Fruit fly (Drosophila melanogaster) whole organism, embryonic: Measurements from ENCODE around the gene Prx2.

Experiments used
- Atf6 ChIP-seq: fragments of 200-800 bp; sonication (Bioruptor generic); IDR thresholded peaks from 2 replicates; pipeline ENCODE4 v1.3.6; 2022; ENCODE audit warnings: missing biosample characterization, missing genetic modification characterization
- CG10565 ChIP-seq: fragments of 200-800 bp; sonication (Bioruptor generic); optimal IDR thresholded peaks from 3 replicates; lab custom pipeline; 2016; ENCODE audit warnings: missing biosample characterization, mild to moderate bottlenecking, missing genetic modification characterization
- CG11093 ChIP-seq: fragments of 200-800 bp; sonication (Bioruptor generic); IDR thresholded peaks from 3 replicates; pipeline ENCODE4 v1.3.6; 2022; ENCODE audit warnings: missing biosample characterization, missing genetic modification characterization
- CG11398 ChIP-seq: fragments of 200-800 bp; sonication (Bioruptor generic); optimal IDR thresholded peaks from 2 replicates; lab custom pipeline; 2016; ENCODE audit warnings: missing biosample characterization, missing genetic modification characterization
- CG12104 ChIP-seq: fragments of 200-800 bp; sonication (Bioruptor generic); optimal IDR thresholded peaks from 3 replicates; lab custom pipeline; 2016; ENCODE audit warnings: missing biosample characterization, missing genetic modification characterization
- CG12659 ChIP-seq: fragments of 200-800 bp; sonication (Bioruptor generic); optimal IDR thresholded peaks from 3 replicates; lab custom pipeline; 2017; ENCODE audit warnings: mild to moderate bottlenecking, missing biosample characterization, missing genetic modification reagents, missing genetic modification characterization
- CG14667 ChIP-seq: fragments of 200-800 bp; sonication (Bioruptor generic); IDR thresholded peaks from 2 replicates; pipeline ENCODE4 v1.3.6; 2022; ENCODE audit warnings: missing biosample characterization, missing genetic modification characterization
- CG1529 ChIP-seq: fragments of 200-800 bp; sonication (Bioruptor generic); optimal IDR thresholded peaks from 3 replicates; lab custom pipeline; 2018; ENCODE audit warnings: missing biosample characterization, missing genetic modification characterization
- CG15479 ChIP-seq: fragments of 200-800 bp; sonication (Bioruptor generic); optimal IDR thresholded peaks from 3 replicates; lab custom pipeline; 2019; ENCODE audit warnings: missing biosample characterization, mild to moderate bottlenecking, missing genetic modification characterization, moderate library complexity
- CG1602 ChIP-seq: fragments of 200-800 bp; sonication (Bioruptor generic); optimal IDR thresholded peaks from 3 replicates; lab custom pipeline; 2016; ENCODE audit warnings: missing biosample characterization, missing genetic modification characterization
- CG2875 ChIP-seq: fragments of 200-800 bp; sonication (Bioruptor generic); optimal IDR thresholded peaks from 2 replicates; lab custom pipeline; 2017; ENCODE audit warnings: missing biosample characterization, mild to moderate bottlenecking, missing genetic modification characterization, missing genetic modification reagents
- CG3838 ChIP-seq: fragments of 200-800 bp; sonication (Bioruptor generic); optimal IDR thresholded peaks from 3 replicates; lab custom pipeline; 2016; ENCODE audit warnings: missing biosample characterization, missing genetic modification characterization
- CG4404 ChIP-seq: fragments of 200-800 bp; sonication (Bioruptor generic); IDR thresholded peaks from 2 replicates; pipeline ENCODE4 v1.3.6; 2022; ENCODE audit warnings: missing biosample characterization, missing genetic modification characterization
- CG4820 ChIP-seq: fragments of 200-800 bp; sonication (Bioruptor generic); optimal IDR thresholded peaks from 3 replicates; lab custom pipeline; 2016; ENCODE audit warnings: missing biosample characterization, missing genetic modification characterization
- CG8290 ChIP-seq, 3 experiments: fragments of 200-800 bp; sonication (Bioruptor generic); optimal IDR thresholded peaks; 2 replicates each; lab custom pipeline; 2016 to 2019; ENCODE audit warnings: missing biosample characterization in 3 of 3, missing genetic modification characterization in 3 of 3, mild to moderate bottlenecking in 2 of 3, moderate library complexity in 1 of 3
- CG8478 ChIP-seq: fragments of >200 bp; optimal IDR thresholded peaks from 2 replicates; lab custom pipeline; 2018
- CG8765 ChIP-seq: fragments of 200-800 bp; sonication (Bioruptor generic); IDR thresholded peaks from 2 replicates; pipeline ENCODE4 v1.3.6; 2022; ENCODE audit warnings: missing biosample characterization, missing genetic modification characterization
- CG9727 ChIP-seq: fragments of 200-800 bp; sonication (Bioruptor generic); optimal IDR thresholded peaks from 3 replicates; lab custom pipeline; 2017; ENCODE audit warnings: missing biosample characterization, mild to moderate bottlenecking, missing genetic modification characterization
- CTCF ChIP-seq: fragments of 200-800 bp; sonication (Bioruptor generic); optimal IDR thresholded peaks from 2 replicates; lab custom pipeline; 2017; ENCODE audit warnings: missing biosample characterization, mild to moderate bottlenecking, missing genetic modification characterization, moderate library complexity
- Dip2 ChIP-seq: fragments of 200-800 bp; sonication (Bioruptor generic); IDR thresholded peaks from 2 replicates; pipeline ENCODE4 v1.3.6; 2022; ENCODE audit warnings: missing biosample characterization, missing genetic modification characterization
- Doc2 ChIP-seq: fragments of 200-800 bp; sonication (Bioruptor generic); IDR thresholded peaks from 2 replicates; pipeline ENCODE4 v1.3.6; 2022; ENCODE audit warnings: missing biosample characterization, missing genetic modification characterization
- Dref ChIP-seq: fragments of 200-800 bp; sonication (Bioruptor generic); IDR thresholded peaks from 2 replicates; pipeline ENCODE4 v1.3.6; 2022; ENCODE audit warnings: missing biosample characterization, missing genetic modification characterization
- E2f1 ChIP-seq: fragments of 200-800 bp; sonication (Bioruptor generic); IDR thresholded peaks from 2 replicates; pipeline ENCODE4 v1.3.6; 2022; ENCODE audit warnings: missing biosample characterization, missing genetic modification characterization
- Fer3 ChIP-seq: fragments of 200-800 bp; sonication (Bioruptor generic); optimal IDR thresholded peaks from 2 replicates; lab custom pipeline; 2018; ENCODE audit warnings: missing biosample characterization, mild to moderate bottlenecking, missing genetic modification characterization, moderate library complexity
- H15 ChIP-seq: fragments of 200-800 bp; sonication (Bioruptor generic); IDR thresholded peaks from 3 replicates; pipeline ENCODE4 v1.3.6; 2022; ENCODE audit warnings: missing biosample characterization, missing genetic modification characterization
- HLH54F ChIP-seq: fragments of 200-800 bp; sonication (Bioruptor generic); optimal IDR thresholded peaks from 3 replicates; lab custom pipeline; 2016; ENCODE audit warnings: missing biosample characterization, missing genetic modification characterization
- HmgD ChIP-seq: fragments of 200-800 bp; sonication (Bioruptor generic); optimal IDR thresholded peaks from 3 replicates; lab custom pipeline; 2016; ENCODE audit warnings: missing biosample characterization, missing genetic modification characterization
- Hr39 ChIP-seq: fragments of >200 bp; optimal IDR thresholded peaks from 2 replicates; lab custom pipeline; 2017
- Myb ChIP-seq: fragments of 200-800 bp; sonication (Bioruptor generic); optimal IDR thresholded peaks from 2 replicates; lab custom pipeline; 2016; ENCODE audit warnings: missing biosample characterization, missing genetic modification characterization
- NC2β ChIP-seq: fragments of 200-800 bp; sonication (Bioruptor generic); optimal IDR thresholded peaks from 2 replicates; lab custom pipeline; 2016; ENCODE audit warnings: missing biosample characterization, missing genetic modification characterization
- Nf-YA ChIP-seq: fragments of 200-800 bp; sonication (Bioruptor generic); IDR thresholded peaks from 2 replicates; pipeline ENCODE4 v1.3.6; 2022; ENCODE audit warnings: missing biosample characterization, missing genetic modification characterization
- Spps ChIP-seq: fragments of 200-800 bp; sonication (Bioruptor generic); optimal IDR thresholded peaks from 2 replicates; lab custom pipeline; 2018; ENCODE audit warnings: missing biosample characterization, mild to moderate bottlenecking, missing genetic modification characterization
- Trl ChIP-seq, 3 experiments: fragments of >200 bp in 2 of 3; fragments of 200-800 bp in 1 of 3; sonication (Bioruptor generic) in 1 of 3; optimal IDR thresholded peaks; 2 replicates in 1 of 3; 3 replicates in 2 of 3; lab custom pipeline; 2016 to 2017; ENCODE audit warnings: missing biosample characterization in 1 of 3, missing genetic modification characterization in 1 of 3
- Usf ChIP-seq: fragments of 200-800 bp; sonication (Bioruptor generic); optimal IDR thresholded peaks from 2 replicates; lab custom pipeline; 2017; ENCODE audit warnings: missing genotype, missing biosample characterization, missing genetic modification characterization
- al ChIP-seq: fragments of 200-800 bp; sonication (Bioruptor generic); IDR thresholded peaks from 2 replicates; pipeline ENCODE4 v1.3.6; 2022; ENCODE audit warnings: missing biosample characterization, missing genetic modification characterization
- az2 ChIP-seq: fragments of 200-800 bp; sonication (Bioruptor generic); optimal IDR thresholded peaks from 3 replicates; lab custom pipeline; 2016; ENCODE audit warnings: missing biosample characterization, missing genetic modification characterization
- cwo ChIP-seq: fragments of 200-800 bp; sonication (Bioruptor generic); optimal IDR thresholded peaks from 3 replicates; lab custom pipeline; 2017; ENCODE audit warnings: missing biosample characterization, missing genetic modification characterization, mild to moderate bottlenecking, moderate library complexity, missing genetic modification reagents
- danr ChIP-seq: fragments of 200-800 bp; sonication (Bioruptor generic); IDR thresholded peaks from 2 replicates; pipeline ENCODE4 v1.3.6; 2022; ENCODE audit warnings: missing biosample characterization, missing genetic modification characterization
- exex ChIP-seq: fragments of 200-800 bp; sonication (Bioruptor generic); optimal IDR thresholded peaks from 4 replicates; lab custom pipeline; 2018; ENCODE audit warnings: missing biosample characterization, mild to moderate bottlenecking, missing genetic modification characterization, moderate library complexity
- hkb ChIP-seq, 2 experiments: fragments of 200-800 bp in 1 of 2; fragments of >200 bp in 1 of 2; sonication (Bioruptor generic) in 1 of 2; IDR thresholded peaks in 1 of 2; optimal IDR thresholded peaks in 1 of 2; 2 replicates each; pipeline versions ENCODE4 v1.3.6 to Lab custom; 2017 to 2022; ENCODE audit warnings: missing biosample characterization in 1 of 2, missing genetic modification characterization in 1 of 2
- ind ChIP-seq: fragments of 200-800 bp; sonication (Bioruptor generic); optimal IDR thresholded peaks from 3 replicates; lab custom pipeline; 2016; ENCODE audit warnings: missing biosample characterization, missing genetic modification characterization
- lilli ChIP-seq: fragments of 200-800 bp; sonication (Bioruptor generic); optimal IDR thresholded peaks from 3 replicates; lab custom pipeline; 2016; ENCODE audit warnings: missing biosample characterization, missing genetic modification characterization
- luna ChIP-seq: fragments of 200-800 bp; sonication (Bioruptor generic); optimal IDR thresholded peaks from 2 replicates; lab custom pipeline; 2016; ENCODE audit warnings: missing biosample characterization, missing genetic modification characterization
- mld ChIP-seq: fragments of 200-800 bp; sonication (Bioruptor generic); IDR thresholded peaks from 3 replicates; pipeline ENCODE4 v1.3.6; 2022; ENCODE audit warnings: missing biosample characterization, missing genetic modification characterization; ENCODE audit not compliant: partially characterized antibody
- nerfin-1 ChIP-seq: fragments of 200-800 bp; sonication (Bioruptor generic); optimal IDR thresholded peaks from 3 replicates; lab custom pipeline; 2019; ENCODE audit warnings: missing biosample characterization, mild to moderate bottlenecking, missing genetic modification characterization, moderate library complexity
- pros ChIP-seq: fragments of 200-800 bp; sonication (Bioruptor generic); optimal IDR thresholded peaks from 3 replicates; lab custom pipeline; 2019; ENCODE audit warnings: missing biosample characterization, mild to moderate bottlenecking, missing genetic modification characterization, moderate library complexity
- seq ChIP-seq: fragments of 200-800 bp; sonication (Bioruptor generic); IDR thresholded peaks from 2 replicates; pipeline ENCODE4 v1.3.6; 2022; ENCODE audit warnings: missing biosample characterization, missing genetic modification characterization
- sisA ChIP-seq: fragments of 200-800 bp; sonication (Bioruptor generic); IDR thresholded peaks from 2 replicates; pipeline ENCODE4 v1.3.6; 2022; ENCODE audit warnings: missing biosample characterization, missing genetic modification characterization
- ttk ChIP-seq: fragments of 200-800 bp; sonication (Bioruptor generic); IDR thresholded peaks from 2 replicates; pipeline ENCODE4 v2.1.2; 2022; ENCODE audit warnings: missing biosample characterization, missing genetic modification characterization
- wor ChIP-seq: fragments of 200-800 bp; sonication (Bioruptor generic); IDR thresholded peaks from 2 replicates; pipeline ENCODE4 v1.3.6; 2022; ENCODE audit warnings: missing biosample characterization, missing genetic modification characterization
- yki ChIP-seq: fragments of >200 bp; optimal IDR thresholded peaks from 3 replicates; lab custom pipeline; 2018

Gene Prx2

dm6 chrX:13322405-13322804 lies 7.2 kb upstream of the Prx2 start (continued):
- TF ChIP-seq danr (GFP tag; lab: Robert Waterston, UW) (no peak), cwo (peak; percentile 62), Atf6 (0 out of 2 replicates have a peak, but pooled peaks have one; percentile 10), Trl (optimal IDR thresholded peaks at IDR 0.05; lab: Kevin White, UChicago) (peak; percentile 44 to 77), Trl (GFP tag; optimal IDR thresholded peaks at IDR 0.05; lab: Kevin White, UChicago) (no peak)

- TF ChIP-seq lilli (peak; percentile 61), Doc2 (GFP tag; lab: Robert Waterston, UW) (no peak), CG11093 (GFP tag; lab: Robert Waterston, UW) (peak; percentile 60; the same call in 2 of the 3 replicates), luna (GFP tag; lab: Kevin White, UChicago) (peak; percentile 42), CG8478 (lab: Kevin White, UChicago) (no peak), mld (GFP tag; lab: Robert Waterston, UW) (no peak), CG8765 (GFP tag; lab: Robert Waterston, UW) (no peak), CTCF (GFP tag; lab: Kevin White, UChicago) (no peak), al (GFP tag; lab: Robert Waterston, UW) (0 out of 2 replicates have a peak, but pooled peaks have one; percentile 21), Myb (peak; percentile 46), CG1529 (GFP tag; lab: Kevin White, UChicago) (peak; percentile 1), Fer3 (tag; lab: Kevin White, UChicago) (peak; percentile 51), CG4820 (GFP tag; lab: Kevin White, UChicago) (peak; percentile 52), pros (GFP tag; lab: Kevin White, UChicago) (no peak), Usf (no peak), E2f1 (GFP tag; lab: Robert Waterston, UW) (no peak; the same call in 1 of the 2 replicates), hkb (optimal IDR thresholded peaks at IDR 0.05; lab: Kevin White, UChicago) (no peak), hkb (GFP tag; IDR thresholded peaks at IDR 0.05; lab: Robert Waterston, UW) (peak; percentile 71), Hr39 (lab: Kevin White, UChicago) (no peak), HmgD (GFP tag; lab: Kevin White, UChicago) (no peak), CG15479 (GFP tag; lab: Kevin White, UChicago) (no peak), CG12659 (GFP tag; lab: Kevin White, UChicago) (peak; percentile 52), Dip2 (GFP tag; lab: Robert Waterston, UW) (no peak), CG3838 (GFP tag; lab: Kevin White, UChicago) (no peak), CG2875 (GFP tag; lab: Kevin White, UChicago) (no peak), H15 (no peak), ttk (GFP tag; lab: Robert Waterston, UW) (0 out of 2 replicates have a peak, but pooled peaks have one; percentile 24), CG9727 (GFP tag; lab: Kevin White, UChicago) (peak; percentile 59), seq (peak; percentile 54), yki (lab: Kevin White, UChicago) (no peak), az2 (GFP tag; lab: Kevin White, UChicago) (peak; percentile 65), ind (GFP tag; lab: Kevin White, UChicago) (peak; percentile 68), exex (tag; lab: Kevin White, UChicago) (no peak), Dref (no peak), Spps (tag; lab: Kevin White, UChicago) (no peak), nerfin-1 (tag; lab: Kevin White, UChicago) (no peak), NC2β (GFP tag; lab: Kevin White, UChicago) (peak; percentile 58), HLH54F (GFP tag; lab: Kevin White, UChicago) (peak; percentile 76), CG8290 (GFP tag; optimal IDR thresholded peaks at IDR 0.05; lab: Kevin White, UChicago) (no peak), CG8290 (tag; optimal IDR thresholded peaks at IDR 0.05; lab: Kevin White, UChicago) (no peak), Nf-YA (GFP tag; lab: Robert Waterston, UW) (no peak), CG14667 (no peak), CG11398 (peak; percentile 43), CG12104 (GFP tag; lab: Kevin White, UChicago) (peak; percentile 53), CG1602 (peak; percentile 48), sisA (GFP tag; lab: Robert Waterston, UW) (peak; percentile 67), wor (peak; percentile 57; the same call in 1 of the 2 replicates), CG10565 (GFP tag; lab: Kevin White, UChicago) (no peak), CG4404 (GFP tag; lab: Robert Waterston, UW) (peak; percentile 38; the same call in 1 of the 2 replicates)
Measured at dm6 chrX:13323114-13323513, 6.5 kb upstream of the Prx2 start.
